Worm (Caenorhabditis elegans): ENCODE measurements around the gene ttn-1.

Gene ttn-1

ce11 chrV:6248714-6249113 lies 46.3 kb upstream of the ttn-1 start (continued):
- no peak for TF ChIP-seq egl-27 (tag; optimal IDR thresholded peaks at IDR 0.05)

DNA sequence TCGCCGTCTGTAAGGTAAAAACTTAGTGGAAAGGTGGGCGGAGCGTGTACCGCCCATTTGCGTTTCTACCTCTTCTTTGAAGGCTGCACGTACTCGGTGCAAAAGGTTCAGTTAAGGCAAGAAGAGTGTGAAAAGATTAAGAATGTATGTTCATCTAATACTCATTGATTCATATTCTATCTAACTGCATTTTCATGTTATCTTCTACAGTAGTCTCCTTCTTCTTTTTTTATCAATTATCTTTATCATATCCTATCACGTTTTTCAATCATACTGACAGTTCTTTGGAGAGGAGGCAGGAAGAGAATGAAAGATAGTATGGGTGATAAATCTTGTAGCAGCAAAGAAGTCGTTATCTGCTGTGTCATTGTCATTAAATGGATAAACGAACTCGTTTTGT lies 45.0 kb upstream of the ttn-1 start:
- TF ChIP-seq mdl-1 (tag; optimal IDR thresholded peaks at IDR 0.05), result peak in 1 of 2 experiments; percentile 37
- peak; percentile 86 for TF ChIP-seq blmp-1 (tag; optimal IDR thresholded peaks at IDR 0.05; ENCODE audit: insufficient read depth)
- peak; percentile 99 for TF ChIP-seq sma-9 (GFP tag; optimal IDR thresholded peaks at IDR 0.05)
- no peak for TF ChIP-seq sma-9 (tag; optimal IDR thresholded peaks at IDR 0.05)
- TF ChIP-seq nhr-23 (tag; optimal IDR thresholded peaks at IDR 0.05), result no peak
- peak; percentile 46 for TF ChIP-seq fos-1 (tag; optimal IDR thresholded peaks at IDR 0.05)
- TF ChIP-seq mab-5 (tag; optimal IDR thresholded peaks at IDR 0.05), result peak; percentile 17
- peak in 1 of 2 experiments; percentile 71 for TF ChIP-seq lsy-2 (tag; optimal IDR thresholded peaks at IDR 0.05)
- TF ChIP-seq sma-3 (GFP tag; optimal IDR thresholded peaks at IDR 0.05), result peak; percentile 88
- peak; percentile 97 for TF ChIP-seq nhr-21 (tag; optimal IDR thresholded peaks at IDR 0.05)
- TF ChIP-seq zag-1 (tag; optimal IDR thresholded peaks at IDR 0.05), result no peak
- TF ChIP-seq nhr-129 (tag; optimal IDR thresholded peaks at IDR 0.05), result peak; percentile 33
- peak; percentile 42 for TF ChIP-seq F13H6.1 (tag; optimal IDR thresholded peaks at IDR 0.05)
- no peak for TF ChIP-seq sem-4 (tag; optimal IDR thresholded peaks at IDR 0.05)
- TF ChIP-seq mbf-1 (tag; optimal IDR thresholded peaks at IDR 0.05), result no peak
- peak; percentile 32 for TF ChIP-seq nhr-6 (tag; optimal IDR thresholded peaks at IDR 0.05)
- TF ChIP-seq gmeb-1 (tag; optimal IDR thresholded peaks at IDR 0.05), result peak; percentile 50
- TF ChIP-seq C34F6.9 (tag; optimal IDR thresholded peaks at IDR 0.05), result no peak
- peak; percentile 55 for TF ChIP-seq crh-2 (tag; optimal IDR thresholded peaks at IDR 0.05)
- no peak for TF ChIP-seq ztf-4 (tag; optimal IDR thresholded peaks at IDR 0.05)
- no peak for TF ChIP-seq nhr-10 (tag; optimal IDR thresholded peaks at IDR 0.05)
- peak; percentile 60 for TF ChIP-seq Y55F3AM.14 (GFP tag; optimal IDR thresholded peaks at IDR 0.05)
- no peak for TF ChIP-seq unc-39 (tag; optimal IDR thresholded peaks at IDR 0.05)
- TF ChIP-seq egl-27 (tag; optimal IDR thresholded peaks at IDR 0.05), result peak; percentile 73
- TF ChIP-seq nhr-25 (tag; optimal IDR thresholded peaks at IDR 0.05), result peak; percentile 86
- peak; percentile 51 for TF ChIP-seq unc-62 (GFP tag; optimal IDR thresholded peaks at IDR 0.05)

DNA sequence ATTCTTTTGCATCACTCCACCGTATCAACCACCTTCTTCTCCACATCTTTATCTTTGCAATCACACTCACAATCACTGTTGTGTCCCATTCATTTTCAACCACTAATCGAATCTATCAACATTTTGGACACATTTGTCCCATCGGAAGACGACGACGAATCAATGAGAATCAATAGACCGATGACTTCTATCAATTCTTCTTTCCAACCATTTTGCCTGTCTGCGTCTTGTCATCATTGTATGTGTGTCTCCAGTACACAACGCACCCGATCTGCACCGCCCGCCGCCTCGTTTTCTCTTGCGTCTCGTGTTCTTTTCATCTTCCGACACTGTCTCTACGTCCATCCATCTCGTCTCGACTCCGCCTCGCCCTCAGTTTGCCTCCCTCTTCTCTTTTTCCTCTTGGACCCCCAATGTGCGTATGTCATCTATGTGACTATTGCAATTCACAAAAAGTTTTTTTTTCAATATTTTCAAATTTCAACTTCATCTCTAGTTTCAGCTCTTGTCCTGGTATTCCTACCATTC lies 44.1 kb upstream of the ttn-1 start, which contains the start of gene dmd-7:
Gene dmd-7 (plus strand): TSS at position 478 of the 528 bp plus-strand sequence.
- TF ChIP-seq elt-1 (tag; optimal IDR thresholded peaks at IDR 0.05), result no peak
- peak; percentile 14 for TF ChIP-seq snpc-4 (tag; optimal IDR thresholded peaks at IDR 0.05)
- no peak for TF ChIP-seq nhr-77 (tag; optimal IDR thresholded peaks at IDR 0.05)
- no peak for TF ChIP-seq ama-1 (optimal IDR thresholded peaks at IDR 0.05)
- peak; percentile 78 for TF ChIP-seq nhr-6 (tag; optimal IDR thresholded peaks at IDR 0.05)
- TF ChIP-seq lsy-2 (tag; optimal IDR thresholded peaks at IDR 0.05), result peak; percentile 50 to 82
- TF ChIP-seq mdl-1 (tag; optimal IDR thresholded peaks at IDR 0.05), result peak; percentile 76 to 85
- TF ChIP-seq fos-1 (tag; optimal IDR thresholded peaks at IDR 0.05), result peak; percentile 69
- TF ChIP-seq lin-13 (GFP tag; optimal IDR thresholded peaks at IDR 0.05), result peak; percentile 69
- peak; percentile 59 for TF ChIP-seq zag-1 (tag; optimal IDR thresholded peaks at IDR 0.05)
- no peak for TF ChIP-seq ztf-1 (GFP tag; conservative IDR thresholded peaks at IDR 0.05)
- peak; percentile 52 for TF ChIP-seq ceh-16 (tag; optimal IDR thresholded peaks at IDR 0.05)
- TF ChIP-seq lin-39 (tag; optimal IDR thresholded peaks at IDR 0.05), result no peak
- TF ChIP-seq R02D3.7 (tag; optimal IDR thresholded peaks at IDR 0.05), result no peak
- TF ChIP-seq blmp-1 (tag; optimal IDR thresholded peaks at IDR 0.05; ENCODE audit: insufficient read depth), result peak; percentile 90
- TF ChIP-seq sem-4 (tag; optimal IDR thresholded peaks at IDR 0.05), result peak; percentile 87
- TF ChIP-seq ztf-11 (tag; optimal IDR thresholded peaks at IDR 0.05), result no peak
- TF ChIP-seq mab-5 (tag; optimal IDR thresholded peaks at IDR 0.05), result peak; percentile 78
- TF ChIP-seq gmeb-1 (tag; optimal IDR thresholded peaks at IDR 0.05), result peak; percentile 57
- peak; percentile 100 for TF ChIP-seq sma-9 (GFP tag; optimal IDR thresholded peaks at IDR 0.05)
- TF ChIP-seq sma-9 (tag; optimal IDR thresholded peaks at IDR 0.05), result peak; percentile 96
- peak; percentile 3 for TF ChIP-seq nhr-10 (tag; optimal IDR thresholded peaks at IDR 0.05)
- no peak for TF ChIP-seq peb-1 (tag; optimal IDR thresholded peaks at IDR 0.05)
- TF ChIP-seq Y55F3AM.14 (GFP tag; optimal IDR thresholded peaks at IDR 0.05), result peak; percentile 82
- peak; percentile 92 for TF ChIP-seq nhr-25 (tag; optimal IDR thresholded peaks at IDR 0.05)
- no peak for TF ChIP-seq aly-2 (tag; optimal IDR thresholded peaks at IDR 0.05)
- peak; percentile 65 for TF ChIP-seq ztf-4 (tag; optimal IDR thresholded peaks at IDR 0.05)
- no peak for TF ChIP-seq nhr-11 (tag; optimal IDR thresholded peaks at IDR 0.05)
- TF ChIP-seq crh-2 (tag; optimal IDR thresholded peaks at IDR 0.05), result peak; percentile 89
- TF ChIP-seq F13H6.1 (tag; optimal IDR thresholded peaks at IDR 0.05), result peak; percentile 96
- TF ChIP-seq C34F6.9 (tag; optimal IDR thresholded peaks at IDR 0.05), result peak; percentile 70
- no peak for TF ChIP-seq nhr-237 (tag; optimal IDR thresholded peaks at IDR 0.05)
- no peak for TF ChIP-seq alr-1 (tag; optimal IDR thresholded peaks at IDR 0.05)
- peak; percentile 92 for TF ChIP-seq nhr-129 (tag; optimal IDR thresholded peaks at IDR 0.05)
- no peak for TF ChIP-seq elt-3 (tag; optimal IDR thresholded peaks at IDR 0.05)
- TF ChIP-seq unc-55 (GFP tag; optimal IDR thresholded peaks at IDR 0.05), result peak; percentile 49
- TF ChIP-seq unc-62 (GFP tag; optimal IDR thresholded peaks at IDR 0.05), result no peak
- no peak for TF ChIP-seq ZK546.5 (tag; optimal IDR thresholded peaks at IDR 0.05)
- no peak for TF ChIP-seq ceh-82 (tag; optimal IDR thresholded peaks at IDR 0.05)
- no peak for TF ChIP-seq nhr-23 (tag; optimal IDR thresholded peaks at IDR 0.05)
- no peak for TF ChIP-seq skn-1 (tag; optimal IDR thresholded peaks at IDR 0.05)
- TF ChIP-seq sma-3 (GFP tag; optimal IDR thresholded peaks at IDR 0.05), result peak; percentile 97
- TF ChIP-seq lin-11 (tag; optimal IDR thresholded peaks at IDR 0.05), result peak; percentile 51
- TF ChIP-seq unc-39 (tag; optimal IDR thresholded peaks at IDR 0.05), result no peak

All from whole organism, L2 larva.